Worm (Caenorhabditis elegans): ENCODE data around the gene W03G11.2.

- TF ChIP-seq tab-1 (GFP tag; IDR thresholded peaks at IDR 0.05) (no peak), ztf-29 (GFP tag; IDR thresholded peaks at IDR 0.05) (no peak), klf-2 (GFP tag; conservative IDR thresholded peaks at IDR 0.05) (no peak), flt-1 (GFP tag; IDR thresholded peaks at IDR 0.05) (no peak), cog-1 (tag; optimal IDR thresholded peaks at IDR 0.05) (no peak), med-1 (GFP tag; optimal IDR thresholded peaks at IDR 0.05; ENCODE audit: insufficient read depth) (no peak), T22C8.4 (GFP tag; IDR thresholded peaks at IDR 0.05) (no peak)
Measured at ce11 chrX:12118340-12118739, 9.9 kb upstream of the W03G11.2 start, which contains the start of gene lgc-16.

Measured in whole organism, midembryonic.